Worm (Caenorhabditis elegans): ENCODE data around the gene srz-38.

- TF ChIP-seq elt-1 (tag; optimal IDR thresholded peaks at IDR 0.05; ENCODE audit: borderline replicate concordance, insufficient read depth): no peak
- no peak for TF ChIP-seq cnd-1 (tag; optimal IDR thresholded peaks at IDR 0.05)
- no peak for TF ChIP-seq ham-2 (GFP tag; optimal IDR thresholded peaks at IDR 0.05)
- TF ChIP-seq unc-39 (tag; optimal IDR thresholded peaks at IDR 0.05): no peak
- TF ChIP-seq elt-3 (tag; optimal IDR thresholded peaks at IDR 0.05): no peak
- no peak for TF ChIP-seq nhr-237 (tag; optimal IDR thresholded peaks at IDR 0.05)
- TF ChIP-seq nhr-12 (tag; optimal IDR thresholded peaks at IDR 0.05): no peak
- no peak for TF ChIP-seq snpc-4 (tag; optimal IDR thresholded peaks at IDR 0.05)
- TF ChIP-seq lsy-2 (tag; optimal IDR thresholded peaks at IDR 0.05): no peak
- TF ChIP-seq nhr-76 (tag; optimal IDR thresholded peaks at IDR 0.05): no peak
- TF ChIP-seq unc-62 (GFP tag; optimal IDR thresholded peaks at IDR 0.05): no peak
- no peak for TF ChIP-seq ztf-11 (tag; optimal IDR thresholded peaks at IDR 0.05)
- TF ChIP-seq lin-13 (tag; optimal IDR thresholded peaks at IDR 0.05): no peak
- TF ChIP-seq nhr-28 (tag; optimal IDR thresholded peaks at IDR 0.05): no peak
These were observed 41.2 kb upstream of the srz-38 start for ce11 chrIV:16293889-16294288.

Data from whole organism, mixed stage, embryonic.